Fruit fly (Drosophila melanogaster) whole organism, embryonic: Measurements from ENCODE around the gene CG2652.
A peak's percentile ranks its signal among the peaks of the same experiment; 100 is the strongest.

Experiments
- BtbVII ChIP-seq: fragments of 200-800 bp; sonication (Bioruptor generic); optimal IDR thresholded peaks from 3 replicates; lab custom pipeline; 2017; ENCODE audit warnings: missing biosample characterization, mild to moderate bottlenecking, missing genetic modification characterization
- CG10959 ChIP-seq: fragments of 200-800 bp; sonication (Bioruptor generic); IDR thresholded peaks from 2 replicates; pipeline ENCODE4 v1.3.6; 2022; ENCODE audit warnings: missing biosample characterization, missing genetic modification characterization
- CG12236 ChIP-seq: fragments of 200-800 bp; sonication (Bioruptor generic); optimal IDR thresholded peaks from 2 replicates; lab custom pipeline; 2016; ENCODE audit warnings: missing biosample characterization, missing genetic modification characterization
- CG13287 ChIP-seq: fragments of 200-800 bp; sonication (Bioruptor generic); IDR thresholded peaks from 2 replicates; pipeline ENCODE4 v1.3.6; 2022; ENCODE audit warnings: missing biosample characterization, missing genetic modification characterization; ENCODE audit not compliant: partially characterized antibody
- CG14667 ChIP-seq: fragments of 200-800 bp; sonication (Bioruptor generic); IDR thresholded peaks from 2 replicates; pipeline ENCODE4 v1.3.6; 2022; ENCODE audit warnings: missing biosample characterization, missing genetic modification characterization
- CG1647 ChIP-seq: fragments of 200-800 bp; sonication (Bioruptor generic); optimal IDR thresholded peaks from 3 replicates; lab custom pipeline; 2016; ENCODE audit warnings: missing biosample characterization, missing genetic modification characterization
- CG2199 ChIP-seq: fragments of 200-800 bp; sonication (Bioruptor generic); IDR thresholded peaks from 3 replicates; pipeline ENCODE4 v1.3.6; 2022; ENCODE audit warnings: missing biosample characterization, missing genetic modification characterization
- CG2678 ChIP-seq: fragments of 200-800 bp; sonication (Bioruptor generic); optimal IDR thresholded peaks from 3 replicates; lab custom pipeline; 2019; ENCODE audit warnings: missing biosample characterization, mild to moderate bottlenecking, missing genetic modification characterization, moderate library complexity
- CG31365 ChIP-seq: fragments of 200-800 bp; sonication (Bioruptor generic); optimal IDR thresholded peaks from 2 replicates; lab custom pipeline; 2018; ENCODE audit warnings: missing biosample characterization, mild to moderate bottlenecking, missing genetic modification characterization
- CG34422 ChIP-seq: fragments of 200-800 bp; sonication (Bioruptor generic); IDR thresholded peaks from 3 replicates; pipeline ENCODE4 v1.3.6; 2022; ENCODE audit warnings: missing biosample characterization, missing genetic modification characterization
- CG3838 ChIP-seq: fragments of 200-800 bp; sonication (Bioruptor generic); optimal IDR thresholded peaks from 3 replicates; lab custom pipeline; 2016; ENCODE audit warnings: missing biosample characterization, missing genetic modification characterization
- CG3847 ChIP-seq: fragments of 200-800 bp; sonication (Bioruptor generic); IDR thresholded peaks from 2 replicates; pipeline ENCODE4 v1.3.6; 2022; ENCODE audit warnings: missing biosample characterization, missing genetic modification characterization
- CG6254 ChIP-seq: fragments of 200-800 bp; sonication (Bioruptor generic); optimal IDR thresholded peaks from 3 replicates; lab custom pipeline; 2017; ENCODE audit warnings: mild to moderate bottlenecking, missing biosample characterization, missing genetic modification reagents, missing genetic modification characterization
- CG6654 ChIP-seq: fragments of 200-800 bp; sonication (Bioruptor generic); optimal IDR thresholded peaks from 2 replicates; lab custom pipeline; 2017; ENCODE audit warnings: missing biosample characterization, mild to moderate bottlenecking, missing genetic modification characterization
- CG6683 ChIP-seq: fragments of 200-800 bp; sonication (Bioruptor generic); optimal IDR thresholded peaks from 2 replicates; lab custom pipeline; 2017; ENCODE audit warnings: missing biosample characterization, mild to moderate bottlenecking, missing genetic modification characterization, missing genetic modification reagents
- CG6765 ChIP-seq: fragments of 200-800 bp; sonication (Bioruptor generic); optimal IDR thresholded peaks from 3 replicates; lab custom pipeline; 2017; ENCODE audit warnings: missing biosample characterization, mild to moderate bottlenecking, missing genetic modification characterization
- CG7271 ChIP-seq: fragments of 200-800 bp; sonication (Bioruptor generic); optimal IDR thresholded peaks from 2 replicates; lab custom pipeline; 2018; ENCODE audit warnings: missing biosample characterization, mild to moderate bottlenecking, missing genetic modification characterization, moderate library complexity
- CG7357 ChIP-seq: fragments of 200-800 bp; sonication (Bioruptor generic); IDR thresholded peaks from 3 replicates; pipeline ENCODE4 v1.3.6; 2022; ENCODE audit warnings: missing biosample characterization, missing genetic modification characterization
- CG7372 ChIP-seq: fragments of 200-800 bp; sonication (Bioruptor generic); IDR thresholded peaks from 2 replicates; pipeline ENCODE4 v1.3.6; 2022; ENCODE audit warnings: missing biosample characterization, missing genetic modification characterization
- D19A ChIP-seq: fragments of 200-800 bp; optimal IDR thresholded peaks from 3 replicates; lab custom pipeline; 2019; ENCODE audit warnings: missing biosample characterization, mild to moderate bottlenecking, missing genetic modification characterization, moderate library complexity
- E2f2 ChIP-seq: fragments of 200-800 bp; sonication (Bioruptor generic); IDR thresholded peaks from 2 replicates; pipeline ENCODE4 v1.3.6; 2022; ENCODE audit warnings: missing biosample characterization, missing genetic modification characterization
- GATAe ChIP-seq: fragments of 200-800 bp; sonication (Bioruptor generic); conservative IDR thresholded peaks from 2 replicates; pipeline ENCODE4 v1.3.6; 2022; ENCODE audit warnings: missing biosample characterization, missing genetic modification characterization
- H2.0 ChIP-seq: fragments of 200-800 bp; sonication (Bioruptor generic); IDR thresholded peaks from 2 replicates; pipeline ENCODE4 v1.3.6; 2022; ENCODE audit warnings: missing biosample characterization, missing genetic modification characterization
- HLH4C ChIP-seq: fragments of 200-800 bp; sonication (Bioruptor generic); IDR thresholded peaks from 3 replicates; pipeline ENCODE4 v1.3.6; 2022; ENCODE audit warnings: missing biosample characterization, missing genetic modification characterization; ENCODE audit not compliant: partially characterized antibody
- Hr51 ChIP-seq, 2 experiments: fragments of 200-800 bp; sonication (Bioruptor generic); optimal IDR thresholded peaks; 2 replicates in 1 of 2; 3 replicates in 1 of 2; lab custom pipeline; 2016 to 2018; ENCODE audit warnings: missing biosample characterization in 2 of 2, missing genetic modification characterization in 2 of 2, mild to moderate bottlenecking in 1 of 2, moderate library complexity in 1 of 2
- Lhr ChIP-seq: fragments of 200-800 bp; sonication (Bioruptor generic); optimal IDR thresholded peaks from 3 replicates; lab custom pipeline; 2017; ENCODE audit warnings: mild to moderate bottlenecking, missing biosample characterization, missing genetic modification reagents, missing genetic modification characterization
- Max ChIP-seq: fragments of 200-800 bp; sonication (Bioruptor generic); optimal IDR thresholded peaks from 2 replicates; lab custom pipeline; 2016; ENCODE audit warnings: missing biosample characterization, mild to moderate bottlenecking, missing genetic modification characterization
- Myb ChIP-seq: fragments of 200-800 bp; sonication (Bioruptor generic); optimal IDR thresholded peaks from 2 replicates; lab custom pipeline; 2016; ENCODE audit warnings: missing biosample characterization, missing genetic modification characterization
- NC2β ChIP-seq: fragments of 200-800 bp; sonication (Bioruptor generic); optimal IDR thresholded peaks from 2 replicates; lab custom pipeline; 2016; ENCODE audit warnings: missing biosample characterization, missing genetic modification characterization
- Sry-δ ChIP-seq: fragments of 200-800 bp; sonication (Bioruptor generic); optimal IDR thresholded peaks from 2 replicates; lab custom pipeline; 2016; ENCODE audit warnings: missing biosample characterization, missing genetic modification characterization
- Tbp ChIP-seq: fragments of >200 bp; optimal IDR thresholded peaks from 2 replicates; lab custom pipeline; 2018; ENCODE audit warnings: missing biosample characterization, missing genetic modification characterization
- Usf ChIP-seq: fragments of 200-800 bp; sonication (Bioruptor generic); optimal IDR thresholded peaks from 2 replicates; lab custom pipeline; 2017; ENCODE audit warnings: missing genotype, missing biosample characterization, missing genetic modification characterization
- Vsx1 ChIP-seq: fragments of 200-800 bp; sonication (Bioruptor generic); optimal IDR thresholded peaks from 2 replicates; lab custom pipeline; 2017; ENCODE audit warnings: missing biosample characterization, mild to moderate bottlenecking, missing genetic modification characterization, missing genetic modification reagents
- Xbp1 ChIP-seq: fragments of 200-800 bp; sonication (Bioruptor generic); optimal IDR thresholded peaks from 3 replicates; lab custom pipeline; 2016; ENCODE audit warnings: missing biosample characterization, mild to moderate bottlenecking, missing genetic modification characterization
- Xrp1 ChIP-seq: fragments of 200-800 bp; sonication (Bioruptor generic); IDR thresholded peaks from 2 replicates; pipeline ENCODE4 v1.3.6; 2022; ENCODE audit warnings: missing biosample characterization, missing genetic modification characterization
- ap ChIP-seq: fragments of 200-800 bp; sonication (Bioruptor generic); IDR thresholded peaks from 2 replicates; pipeline ENCODE4 v1.3.6; 2022; ENCODE audit warnings: missing biosample characterization, missing genetic modification characterization
- az2 ChIP-seq: fragments of 200-800 bp; sonication (Bioruptor generic); optimal IDR thresholded peaks from 3 replicates; lab custom pipeline; 2016; ENCODE audit warnings: missing biosample characterization, missing genetic modification characterization
- cato ChIP-seq: fragments of 200-800 bp; sonication (Bioruptor generic); optimal IDR thresholded peaks from 2 replicates; lab custom pipeline; 2016; ENCODE audit warnings: missing biosample characterization, missing genetic modification characterization, borderline replicate concordance
- dan ChIP-seq: fragments of 200-800 bp; sonication (Bioruptor generic); IDR thresholded peaks from 2 replicates; pipeline ENCODE4 v1.3.6; 2022; ENCODE audit warnings: missing biosample characterization, missing genetic modification characterization
- dimm ChIP-seq: fragments of 200-800 bp; sonication (Bioruptor generic); IDR thresholded peaks from 2 replicates; pipeline ENCODE4 v1.3.6; 2022; ENCODE audit warnings: missing biosample characterization, missing genetic modification characterization
- fru ChIP-seq: fragments of >200 bp; optimal IDR thresholded peaks from 2 replicates; lab custom pipeline; 2017
- gt ChIP-seq: fragments of 200-800 bp; sonication (Bioruptor generic); IDR thresholded peaks from 2 replicates; pipeline ENCODE4 v1.3.6; 2022; ENCODE audit warnings: missing biosample characterization, missing genetic modification characterization
- her ChIP-seq: fragments of 200-800 bp; sonication (Bioruptor generic); optimal IDR thresholded peaks from 2 replicates; lab custom pipeline; 2016; ENCODE audit warnings: missing biosample characterization, missing genetic modification characterization
- kay ChIP-seq: fragments of 200-800 bp; sonication (Bioruptor generic); optimal IDR thresholded peaks from 2 replicates; lab custom pipeline; 2016; ENCODE audit warnings: missing biosample characterization, missing genetic modification characterization
- lbe ChIP-seq: fragments of 200-800 bp; sonication (Bioruptor generic); optimal IDR thresholded peaks from 2 replicates; lab custom pipeline; 2016; ENCODE audit warnings: missing biosample characterization, mild to moderate bottlenecking, missing genetic modification characterization
- psq ChIP-seq: fragments of 200-800 bp; sonication (Bioruptor generic); optimal IDR thresholded peaks from 2 replicates; lab custom pipeline; 2017; ENCODE audit warnings: missing biosample characterization, missing genetic modification characterization
- pzg ChIP-seq: fragments of 200-800 bp; sonication (Bioruptor generic); optimal IDR thresholded peaks from 3 replicates; lab custom pipeline; 2018; ENCODE audit warnings: missing biosample characterization, mild to moderate bottlenecking, missing genetic modification characterization, moderate library complexity
- sd ChIP-seq: fragments of 200-800 bp; sonication (Bioruptor generic); optimal IDR thresholded peaks from 3 replicates; lab custom pipeline; 2018; ENCODE audit warnings: missing biosample characterization, mild to moderate bottlenecking, missing genetic modification characterization, moderate library complexity
- sens ChIP-seq: fragments of 200-800 bp; sonication (Bioruptor generic); peaks from one replicate; lab custom pipeline; 2016; ENCODE audit warnings: missing biosample characterization, missing genetic modification characterization
- tup ChIP-seq: fragments of 200-800 bp; sonication (Bioruptor generic); optimal IDR thresholded peaks from 2 replicates; lab custom pipeline; 2016; ENCODE audit warnings: missing biosample characterization, mild to moderate bottlenecking, missing genetic modification characterization, moderate library complexity
- unc-4 ChIP-seq: fragments of 200-800 bp; sonication (Bioruptor generic); IDR thresholded peaks from 2 replicates; pipeline ENCODE4 v1.3.6; 2022; ENCODE audit warnings: missing biosample characterization, missing genetic modification characterization; ENCODE audit not compliant: partially characterized antibody
- usp ChIP-seq: fragments of >200 bp; optimal IDR thresholded peaks from 2 replicates; lab custom pipeline; 2017; ENCODE audit warnings: missing biosample characterization, missing genetic modification characterization

The CG2652 gene

DNA sequence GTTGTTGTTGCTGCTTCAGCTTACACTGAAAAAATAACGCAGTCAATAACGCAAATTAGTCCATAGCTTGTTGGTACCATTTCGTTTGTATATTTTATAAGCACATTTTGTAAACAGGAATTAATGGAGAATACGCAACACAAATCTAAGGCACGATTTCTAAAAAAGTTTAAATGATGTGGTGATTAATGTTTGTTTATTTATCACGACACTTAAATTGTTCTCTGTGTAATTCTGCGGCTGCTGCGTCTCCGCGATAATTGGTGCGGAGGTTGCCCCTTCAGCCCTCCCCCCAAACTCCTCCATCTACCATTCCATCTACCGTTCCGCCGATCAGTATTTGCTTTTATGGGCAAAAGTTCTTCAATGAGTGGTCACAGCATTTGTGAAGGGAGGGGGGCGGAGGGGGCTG lies 35.3 kb downstream of the CG2652 start (continued):
- peak; percentile 26 for TF ChIP-seq Vsx1 (GFP tag; lab: Kevin White, UChicago)
- TF ChIP-seq CG10959 (GFP tag; lab: Robert Waterston, UW), result no peak
- TF ChIP-seq CG34422 (GFP tag; lab: Robert Waterston, UW), result no peak
- peak; percentile 48 for TF ChIP-seq BtbVII (GFP tag; lab: Kevin White, UChicago)
- TF ChIP-seq CG31365 (tag; lab: Kevin White, UChicago), result peak; percentile 24
- no peak for TF ChIP-seq Sry-δ
- TF ChIP-seq az2 (GFP tag; lab: Kevin White, UChicago), result peak; percentile 38
- TF ChIP-seq Max (GFP tag; lab: Kevin White, UChicago), result no peak
- no peak for TF ChIP-seq cato (GFP tag; lab: Kevin White, UChicago)
- TF ChIP-seq gt (GFP tag; lab: Robert Waterston, UW), result no peak
- no peak for TF ChIP-seq CG13287 (GFP tag; lab: Robert Waterston, UW)
- TF ChIP-seq HLH4C (GFP tag; lab: Robert Waterston, UW), result no peak
- TF ChIP-seq tup, result no peak
- peak; percentile 46 for TF ChIP-seq D19A (tag; lab: Kevin White, UChicago)
- TF ChIP-seq Myb (GFP tag; lab: Kevin White, UChicago), result peak; percentile 39
- no peak for TF ChIP-seq usp
- peak in 1 of 2 experiments; percentile 76 for TF ChIP-seq Hr51 (GFP tag; optimal IDR thresholded peaks at IDR 0.05; lab: Kevin White, UChicago)
- peak; percentile 45 for TF ChIP-seq CG1647 (GFP tag; lab: Kevin White, UChicago)
- TF ChIP-seq CG12236 (GFP tag; lab: Kevin White, UChicago), result peak; percentile 41
- peak; percentile 76 for TF ChIP-seq lbe (GFP tag; lab: Kevin White, UChicago)
- no peak for TF ChIP-seq CG7271 (tag; lab: Kevin White, UChicago)
- no peak for TF ChIP-seq CG3838 (GFP tag; lab: Kevin White, UChicago)
- TF ChIP-seq CG2199, result no peak
- TF ChIP-seq psq (GFP tag; lab: Kevin White, UChicago), result no peak
- TF ChIP-seq E2f2 (GFP tag; lab: Robert Waterston, UW), result peak; percentile 43; the same call in 1 of the 2 replicates
- peak; percentile 24 for TF ChIP-seq NC2β (GFP tag; lab: Kevin White, UChicago)
- TF ChIP-seq ap (GFP tag; lab: Robert Waterston, UW), result no peak
- peak; percentile 32 for TF ChIP-seq sd (tag; lab: Kevin White, UChicago)
- TF ChIP-seq Xrp1 (GFP tag; lab: Robert Waterston, UW), result peak; percentile 64
- no peak for TF ChIP-seq CG6254 (GFP tag; lab: Kevin White, UChicago)
- TF ChIP-seq pzg (GFP tag; lab: Kevin White, UChicago), result no peak
- TF ChIP-seq sens (GFP tag; lab: Kevin White, UChicago), result peak; percentile 94
- TF ChIP-seq CG6654 (GFP tag; lab: Kevin White, UChicago), result no peak
- TF ChIP-seq Usf (GFP tag; lab: Kevin White, UChicago), result no peak
- TF ChIP-seq Xbp1 (GFP tag; lab: Kevin White, UChicago), result peak; percentile 65
- TF ChIP-seq her (GFP tag; lab: Kevin White, UChicago), result peak; percentile 42
- 0 out of 2 replicates have a peak, but pooled peaks have one; percentile 22 for TF ChIP-seq H2.0 (GFP tag; lab: Robert Waterston, UW)
- TF ChIP-seq CG6765 (GFP tag; lab: Kevin White, UChicago), result peak; percentile 54
- peak; percentile 79 for TF ChIP-seq CG2678 (tag; lab: Kevin White, UChicago)
- 0 out of 2 replicates have a peak, but pooled peaks have one; percentile 17 for TF ChIP-seq dimm (GFP tag; lab: Robert Waterston, UW)
- 0 out of 2 replicates have a peak, but pooled peaks have one; percentile 33 for TF ChIP-seq CG7372 (GFP tag; lab: Robert Waterston, UW)
- TF ChIP-seq Tbp, result no peak
- TF ChIP-seq CG7357 (GFP tag; lab: Robert Waterston, UW), result no peak
- TF ChIP-seq unc-4 (GFP tag; lab: Robert Waterston, UW), result no peak
- TF ChIP-seq dan (GFP tag; lab: Robert Waterston, UW), result no peak
- peak; percentile 36 for TF ChIP-seq kay (GFP tag; lab: Kevin White, UChicago)
- TF ChIP-seq CG3847 (GFP tag; lab: Robert Waterston, UW), result no peak; the same call in 1 of the 2 replicates
- peak; percentile 5 for TF ChIP-seq Lhr (GFP tag; lab: Kevin White, UChicago)
- TF ChIP-seq CG6683 (GFP tag; lab: Kevin White, UChicago), result peak; percentile 34
- no peak for TF ChIP-seq GATAe
- TF ChIP-seq CG14667 (GFP tag; lab: Robert Waterston, UW), result no peak
- TF ChIP-seq fru (lab: Kevin White, UChicago), result no peak
